Fruit fly (Drosophila melanogaster): ENCODE data around the gene CG9395.

dm6 chr2L:13382351-13383029, 27.6 kb upstream of the CG9395 start, which contains the start of gene loqs:
- TF ChIP-seq usp (GFP tag; optimal IDR thresholded peaks at IDR 0.05) (no peak), Dll (optimal IDR thresholded peaks at IDR 0.05) (no peak), pan (optimal IDR thresholded peaks at IDR 0.05) (no peak), psq (optimal IDR thresholded peaks at IDR 0.05) (no peak), CG8478 (optimal IDR thresholded peaks at IDR 0.05) (no peak), EcR (GFP tag; optimal IDR thresholded peaks at IDR 0.05) (no peak)

All from whole organism.